Fruit fly (Drosophila melanogaster) whole organism, embryonic: ENCODE data around the gene Dif.
A peak's percentile ranks its signal among the peaks of the same experiment; 100 is the strongest.

ENCODE experiments used
- CG12219 ChIP-seq: fragments of 200-800 bp; sonication (Bioruptor generic); optimal IDR thresholded peaks from 3 replicates; lab custom pipeline; 2018; ENCODE audit warnings: missing biosample characterization, mild to moderate bottlenecking, missing genetic modification characterization
- CG17912 ChIP-seq: fragments of 200-800 bp; sonication (Bioruptor generic); optimal IDR thresholded peaks from 2 replicates; lab custom pipeline; 2018; ENCODE audit warnings: missing biosample characterization, mild to moderate bottlenecking, missing genetic modification characterization
- CG34376 ChIP-seq: fragments of 200-800 bp; sonication (Bioruptor generic); optimal IDR thresholded peaks from 2 replicates; lab custom pipeline; 2018; ENCODE audit warnings: missing biosample characterization, mild to moderate bottlenecking, missing genetic modification characterization
- CG5245 ChIP-seq: fragments of 200-800 bp; sonication (Bioruptor generic); optimal IDR thresholded peaks from 3 replicates; lab custom pipeline; 2016; ENCODE audit warnings: missing biosample characterization, missing genetic modification characterization
- CG6654 ChIP-seq: fragments of 200-800 bp; sonication (Bioruptor generic); optimal IDR thresholded peaks from 2 replicates; lab custom pipeline; 2017; ENCODE audit warnings: missing biosample characterization, mild to moderate bottlenecking, missing genetic modification characterization
- CG9932 ChIP-seq: fragments of 200-800 bp; sonication (Bioruptor generic); IDR thresholded peaks from 2 replicates; pipeline ENCODE4 v1.3.6; 2022; ENCODE audit warnings: missing biosample characterization, missing genetic modification characterization
- CTCF ChIP-seq: fragments of 200-800 bp; sonication (Bioruptor generic); optimal IDR thresholded peaks from 2 replicates; lab custom pipeline; 2017; ENCODE audit warnings: missing biosample characterization, mild to moderate bottlenecking, missing genetic modification characterization, moderate library complexity
- Lhr ChIP-seq: fragments of 200-800 bp; sonication (Bioruptor generic); optimal IDR thresholded peaks from 3 replicates; lab custom pipeline; 2017; ENCODE audit warnings: mild to moderate bottlenecking, missing biosample characterization, missing genetic modification reagents, missing genetic modification characterization
- Myb ChIP-seq: fragments of 200-800 bp; sonication (Bioruptor generic); optimal IDR thresholded peaks from 2 replicates; lab custom pipeline; 2016; ENCODE audit warnings: missing biosample characterization, missing genetic modification characterization
- YL-1 ChIP-seq: fragments of 200-800 bp; sonication (Bioruptor generic); optimal IDR thresholded peaks from 3 replicates; lab custom pipeline; 2017; ENCODE audit warnings: missing biosample characterization, mild to moderate bottlenecking, missing genetic modification characterization
- ac ChIP-seq: fragments of 200-800 bp; sonication (Bioruptor generic); optimal IDR thresholded peaks from 3 replicates; lab custom pipeline; 2017; ENCODE audit warnings: missing biosample characterization, mild to moderate bottlenecking, missing genetic modification characterization
- gfzf ChIP-seq: fragments of 200-800 bp; sonication (Bioruptor generic); optimal IDR thresholded peaks from 2 replicates; lab custom pipeline; 2016; ENCODE audit warnings: missing biosample characterization, mild to moderate bottlenecking, missing genetic modification characterization, moderate library complexity
- pzg ChIP-seq: fragments of 200-800 bp; sonication (Bioruptor generic); optimal IDR thresholded peaks from 3 replicates; lab custom pipeline; 2018; ENCODE audit warnings: missing biosample characterization, mild to moderate bottlenecking, missing genetic modification characterization, moderate library complexity

Gene Dif

DNA sequence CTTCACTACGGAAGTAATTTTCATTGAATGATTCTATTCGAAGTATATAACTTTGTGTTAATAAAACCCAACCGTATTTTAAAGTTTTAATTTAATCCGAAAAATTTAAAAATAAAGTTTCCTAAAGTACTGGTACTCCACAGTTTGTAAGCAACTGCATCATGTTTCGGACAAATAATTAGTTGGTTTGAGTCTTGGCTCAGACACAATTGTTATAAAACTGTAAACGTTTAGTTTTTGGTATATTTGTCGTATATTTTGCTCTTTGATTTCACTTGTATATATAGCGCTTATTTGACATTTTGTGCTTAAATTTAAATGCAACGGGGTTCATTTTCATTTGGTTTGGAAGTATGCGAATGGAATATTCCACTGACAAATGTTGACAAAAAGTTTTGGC, 64.5 kb downstream of the Dif start (continued):
- TF ChIP-seq ac (GFP tag; lab: Kevin White, UChicago): no peak
- TF ChIP-seq Lhr (GFP tag; lab: Kevin White, UChicago): peak; percentile 10
- peak; percentile 36 for TF ChIP-seq Myb
- peak; percentile 58 for TF ChIP-seq gfzf (GFP tag; lab: Kevin White, UChicago)
- no peak for TF ChIP-seq CG12219 (GFP tag; lab: Kevin White, UChicago)
- no peak for TF ChIP-seq CG34376 (GFP tag; lab: Kevin White, UChicago)
- no peak for TF ChIP-seq YL-1 (GFP tag; lab: Kevin White, UChicago)
- no peak for TF ChIP-seq CG5245 (GFP tag; lab: Kevin White, UChicago)
- no peak for TF ChIP-seq CG17912
- peak; percentile 18 for TF ChIP-seq pzg (GFP tag; lab: Kevin White, UChicago)
- TF ChIP-seq CG6654 (GFP tag; lab: Kevin White, UChicago): peak; percentile 99
- peak; percentile 66 for TF ChIP-seq CTCF (GFP tag; lab: Kevin White, UChicago)
- no peak for TF ChIP-seq CG9932 (GFP tag; lab: Robert Waterston, UW)
- TF ChIP-seq, all 482 proteins: peak for 28
